Worm (Caenorhabditis elegans): ENCODE data around the gene R03H10.4.

DNA sequence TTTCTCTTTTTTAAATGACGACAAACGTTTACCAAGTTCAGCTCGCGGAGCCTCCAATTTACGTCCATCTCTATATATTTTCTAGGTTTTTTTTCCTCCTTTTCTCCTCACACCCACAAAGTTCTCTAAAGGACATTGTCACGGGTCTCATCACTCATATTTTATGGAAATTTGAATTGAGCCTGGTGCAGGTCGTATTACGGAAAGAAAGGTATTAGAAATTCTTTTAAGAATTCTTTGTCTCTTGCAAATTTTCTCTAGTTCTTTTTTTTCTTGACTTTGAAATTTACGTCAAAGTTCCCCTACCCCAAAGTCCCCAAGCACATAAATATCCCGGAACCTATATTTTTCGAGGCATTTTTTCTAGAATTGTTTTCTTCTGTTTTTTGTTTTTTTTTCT is 49.8 kb downstream of the R03H10.4 start:
- TF ChIP-seq sdz-38 (tag; optimal IDR thresholded peaks at IDR 0.05), result no peak
- TF ChIP-seq ama-1 (optimal IDR thresholded peaks at IDR 0.05), result no peak
- TF ChIP-seq ama-1 (GFP tag; optimal IDR thresholded peaks at IDR 0.05), result no peak
- no peak for TF ChIP-seq zfh-2 (GFP tag; conservative IDR thresholded peaks at IDR 0.05)
- TF ChIP-seq F57C9.4 (tag; optimal IDR thresholded peaks at IDR 0.05), result no peak
- no peak for TF ChIP-seq let-526 (GFP tag; IDR thresholded peaks at IDR 0.05)
- no peak for TF ChIP-seq ceh-91 (GFP tag; IDR thresholded peaks at IDR 0.05)
- TF ChIP-seq zim-3 (tag; optimal IDR thresholded peaks at IDR 0.05), result no peak
- TF ChIP-seq xnd-1 (tag; optimal IDR thresholded peaks at IDR 0.05), result no peak
- TF ChIP-seq ztf-6 (GFP tag; IDR thresholded peaks at IDR 0.05), result no peak
- no peak for TF ChIP-seq F57A8.1 (GFP tag; optimal IDR thresholded peaks at IDR 0.05)
- TF ChIP-seq B0261.1 (tag; optimal IDR thresholded peaks at IDR 0.05), result no peak
- no peak for TF ChIP-seq attf-5 (GFP tag; optimal IDR thresholded peaks at IDR 0.05)
- no peak for TF ChIP-seq ZK185.1 (tag; optimal IDR thresholded peaks at IDR 0.05; ENCODE audit: poor library complexity, severe bottlenecking)
- TF ChIP-seq C17E4.6 (GFP tag; IDR thresholded peaks at IDR 0.05), result no peak
